Worm (Caenorhabditis elegans) whole organism, L2 larva: Measurements from ENCODE around the gene C13A2.10.

ENCODE experiments used
- C34F6.9 ChIP-seq: fragments of 150-350 bp; optimal IDR thresholded peaks from 2 replicates; lab custom pipeline; 2014; ENCODE audit warnings: missing biosample characterization, missing genetic modification characterization
- F13H6.1 ChIP-seq: sonication (generic microtip); optimal IDR thresholded peaks from 2 replicates; lab custom pipeline; 2016; ENCODE audit warnings: missing genetic modification characterization, missing compliant biosample characterization
- Y55F3AM.14 ChIP-seq: fragments of 200-800 bp; sonication (Bioruptor generic); optimal IDR thresholded peaks from 2 replicates; lab custom pipeline; 2018; ENCODE audit warnings: mild to moderate bottlenecking, missing genetic modification characterization, missing compliant biosample characterization
- ZK546.5 ChIP-seq: sonication (generic microtip); optimal IDR thresholded peaks from 2 replicates; lab custom pipeline; 2017; ENCODE audit warnings: missing biosample characterization, missing genetic modification characterization
- ama-1 ChIP-seq: fragments of 150-350 bp; optimal IDR thresholded peaks from 2 replicates; lab custom pipeline; 2018; ENCODE audit warnings: inconsistent platforms
- blmp-1 ChIP-seq: sonication (generic microtip); optimal IDR thresholded peaks from 2 replicates; lab custom pipeline; 2017; ENCODE audit warnings: missing genetic modification characterization, mild to moderate bottlenecking, missing compliant biosample characterization, antibody characterized with exemption, moderate library complexity; ENCODE audit not compliant: insufficient read depth
- ceh-16 ChIP-seq: fragments of 150-350 bp; optimal IDR thresholded peaks from 2 replicates; lab custom pipeline; 2014; ENCODE audit warnings: missing biosample characterization, missing genetic modification characterization
- crh-2 ChIP-seq: sonication (generic microtip); optimal IDR thresholded peaks from 2 replicates; lab custom pipeline; 2017; ENCODE audit warnings: missing biosample characterization, missing genetic modification characterization
- mab-5 ChIP-seq: fragments of 150-350 bp; optimal IDR thresholded peaks from 2 replicates; lab custom pipeline; 2014; ENCODE audit warnings: missing biosample characterization, missing genetic modification characterization
- nhr-10 ChIP-seq: sonication (generic microtip); optimal IDR thresholded peaks from 2 replicates; lab custom pipeline; 2017; ENCODE audit warnings: missing biosample characterization, missing genetic modification characterization
- nhr-12 ChIP-seq: fragments of 150-350 bp; optimal IDR thresholded peaks from 2 replicates; lab custom pipeline; 2014; ENCODE audit warnings: missing biosample characterization, missing genetic modification characterization
- nhr-129 ChIP-seq: fragments of 150-350 bp; optimal IDR thresholded peaks from 2 replicates; lab custom pipeline; 2014; ENCODE audit warnings: missing biosample characterization, missing genetic modification characterization
- nhr-25 ChIP-seq: fragments of 150-350 bp; sonication (generic microtip); optimal IDR thresholded peaks from 3 replicates; lab custom pipeline; 2014; ENCODE audit warnings: missing biosample characterization, missing genetic modification characterization
- sem-4 ChIP-seq: fragments of 150-350 bp; optimal IDR thresholded peaks from 2 replicates; lab custom pipeline; 2014; ENCODE audit warnings: missing biosample characterization, missing genetic modification reagents, missing genetic modification characterization
- skn-1 ChIP-seq: sonication (generic microtip); optimal IDR thresholded peaks from 2 replicates; lab custom pipeline; 2017; ENCODE audit warnings: missing biosample characterization, missing genetic modification characterization
- sma-9 ChIP-seq, 2 experiments: fragments of 150-350 bp in 1 of 2; sonication (generic microtip) in 1 of 2; optimal IDR thresholded peaks; 2 replicates each; lab custom pipeline; 2014 to 2016; ENCODE audit warnings: missing genetic modification characterization in 2 of 2, mild to moderate bottlenecking in 1 of 2, missing biosample characterization in 1 of 2, missing compliant biosample characterization in 1 of 2, missing genetic modification reagents in 1 of 2, moderate library complexity in 1 of 2
- unc-55 ChIP-seq: fragments of 150-350 bp; sonication (generic microtip); optimal IDR thresholded peaks from 3 replicates; lab custom pipeline; 2014; ENCODE audit warnings: missing biosample characterization, missing genetic modification reagents, missing genetic modification characterization
- ztf-1 ChIP-seq: fragments of 200-800 bp; sonication (Bioruptor generic); conservative IDR thresholded peaks from 2 replicates; pipeline ENCODE4 v1.3.6; 2022; ENCODE audit warnings: missing genetic modification characterization, missing compliant biosample characterization

Gene C13A2.10

DNA sequence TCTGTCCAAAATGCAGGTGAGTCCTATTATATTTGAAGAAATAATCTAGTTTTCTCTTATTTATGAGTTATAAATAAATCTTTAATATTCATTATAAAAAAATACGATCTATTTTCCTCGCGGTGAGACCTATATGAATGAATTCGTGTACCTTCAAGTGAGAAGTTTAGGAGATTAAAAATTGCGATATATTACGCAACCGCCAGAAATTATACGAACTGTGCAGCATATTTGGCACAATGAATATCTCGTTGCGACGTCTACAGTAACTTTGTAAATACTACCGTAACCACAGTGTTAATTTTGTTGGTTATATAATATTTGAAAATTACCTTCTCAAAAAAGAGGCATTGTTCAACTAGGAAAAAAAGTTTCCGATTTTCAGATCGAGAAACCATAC, 50.5 kb downstream of the C13A2.10 start:
- TF ChIP-seq sma-9 (GFP tag; optimal IDR thresholded peaks at IDR 0.05; lab: Kevin White, UChicago) (no peak), sma-9 (tag; optimal IDR thresholded peaks at IDR 0.05; lab: Kevin White, UChicago) (no peak), blmp-1 (tag; lab: Kevin White, UChicago) (no peak), sem-4 (tag; lab: Kevin White, UChicago) (no peak), nhr-10 (tag; lab: Kevin White, UChicago) (no peak), skn-1 (tag; lab: Kevin White, UChicago) (no peak), ama-1 (lab: Kevin White, UChicago) (no peak), F13H6.1 (no peak), crh-2 (tag; lab: Kevin White, UChicago) (no peak), nhr-12 (tag; lab: Kevin White, UChicago) (no peak), ZK546.5 (no peak)
- TF ChIP-seq, all 48 proteins: peak for 0

DNA sequence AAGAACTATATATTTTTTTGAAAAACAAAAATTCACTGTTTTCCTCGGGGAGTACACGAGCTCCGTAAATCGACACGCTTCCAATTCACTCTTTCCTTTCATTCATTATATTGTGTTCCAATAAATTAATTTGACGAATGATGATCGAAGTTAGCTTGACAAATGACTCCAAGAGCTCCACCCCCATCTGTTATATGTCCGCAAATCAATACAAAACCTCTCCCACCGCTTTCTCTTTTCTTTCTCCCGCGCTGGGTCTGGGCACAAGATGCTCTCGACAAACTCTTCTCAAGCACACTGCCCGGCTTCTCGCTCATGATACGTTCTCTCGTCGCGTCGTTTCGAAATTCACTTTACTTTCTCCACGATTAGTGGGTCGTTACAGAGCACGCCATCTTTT, 51.0 kb downstream of the C13A2.10 start, which contains the start of gene C13F10.1:
TSS of gene C13F10.1 (plus strand) at position 138 of the 400 bp plus-strand sequence.
- TF ChIP-seq nhr-25 (tag; lab: Kevin White, UChicago) (no peak), mab-5 (peak; percentile 48), Y55F3AM.14 (no peak), crh-2 (tag; lab: Kevin White, UChicago) (no peak), C34F6.9 (tag; lab: Kevin White, UChicago) (peak; percentile 45), ztf-1 (GFP tag; lab: Robert Waterston, UW) (no peak), ceh-16 (tag; lab: Kevin White, UChicago) (no peak), unc-55 (peak; percentile 16), nhr-10 (tag; lab: Kevin White, UChicago) (no peak), nhr-129 (peak; percentile 2), ZK546.5 (no peak)
